Worm (Caenorhabditis elegans): ENCODE data around the gene F40F12.3.
A peak's percentile ranks its signal among the peaks of the same experiment; 100 is the strongest.

The F40F12.3 gene

DNA sequence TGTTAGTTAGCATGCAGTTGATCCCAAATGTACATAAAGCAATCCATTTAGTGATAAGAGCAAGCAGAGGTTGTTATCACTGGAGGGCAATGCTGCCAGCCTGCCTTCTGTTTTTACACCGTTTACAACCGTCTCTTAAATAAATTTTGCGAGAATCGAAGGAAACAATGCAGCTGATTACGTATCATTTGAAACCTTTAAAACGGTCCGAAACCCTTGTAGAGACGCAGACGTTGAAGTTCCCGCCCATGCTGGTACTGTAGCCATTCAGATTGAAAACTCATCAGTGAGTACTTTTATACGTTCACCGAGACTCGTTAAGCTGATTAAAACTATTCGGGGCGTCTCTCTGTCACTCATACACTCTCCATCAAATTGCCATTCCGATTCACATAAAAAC is 9.7 kb upstream of the F40F12.3 start (continued):
- TF ChIP-seq Y75B8A.6 (GFP tag; IDR thresholded peaks at IDR 0.05) (no peak), F26F4.8 (GFP tag; conservative IDR thresholded peaks at IDR 0.05) (no peak), nhr-28 (tag; optimal IDR thresholded peaks at IDR 0.05) (peak; percentile 63), set-16 (GFP tag; IDR thresholded peaks at IDR 0.05) (no peak), F37D6.2 (tag; optimal IDR thresholded peaks at IDR 0.05) (no peak), ceh-32 (tag; optimal IDR thresholded peaks at IDR 0.05; ENCODE audit: poor library complexity) (no peak), nhr-25 (tag; optimal IDR thresholded peaks at IDR 0.05; ENCODE audit: borderline replicate concordance, insufficient read depth) (no peak), ZK337.2 (GFP tag; IDR thresholded peaks at IDR 0.05) (no peak), hlh-30 (tag; optimal IDR thresholded peaks at IDR 0.05; ENCODE audit: insufficient read depth) (peak; percentile 35), Y48G9A.11 (GFP tag; IDR thresholded peaks at IDR 0.05) (no peak), attf-4 (tag; optimal IDR thresholded peaks at IDR 0.05) (no peak), aly-2 (tag; optimal IDR thresholded peaks at IDR 0.05) (no peak), madf-5 (GFP tag; IDR thresholded peaks at IDR 0.05) (no peak), nhr-41 (GFP tag; IDR thresholded peaks at IDR 0.05) (0 out of 2 replicates have a peak, but pooled peaks have one; percentile 9), ceh-82 (tag; optimal IDR thresholded peaks at IDR 0.05) (no peak), unc-39 (tag; optimal IDR thresholded peaks at IDR 0.05) (no peak), mxl-2 (GFP tag; conservative IDR thresholded peaks at IDR 0.05) (no peak), nhr-6 (tag; optimal IDR thresholded peaks at IDR 0.05) (no peak), fkh-10 (GFP tag; optimal IDR thresholded peaks at IDR 0.05) (no peak), F10B5.3 (tag; optimal IDR thresholded peaks at IDR 0.05) (no peak), rbr-2 (tag; optimal IDR thresholded peaks at IDR 0.05) (no peak), ceh-44 (GFP tag; IDR thresholded peaks at IDR 0.05) (no peak), zag-1 (tag; optimal IDR thresholded peaks at IDR 0.05) (no peak), madf-9 (GFP tag; conservative IDR thresholded peaks at IDR 0.05) (no peak), sdz-12 (GFP tag; optimal IDR thresholded peaks at IDR 0.05) (no peak), lin-29 (GFP tag; IDR thresholded peaks at IDR 0.05) (no peak), lir-3 (tag; optimal IDR thresholded peaks at IDR 0.05) (no peak), mdt-29 (GFP tag; IDR thresholded peaks at IDR 0.05) (no peak), unc-62 (GFP tag; optimal IDR thresholded peaks at IDR 0.05 in 1 of 2) (peak in 1 of 2 experiments; percentile 58), unc-62 (tag; optimal IDR thresholded peaks at IDR 0.05) (no peak), lin-38 (GFP tag; IDR thresholded peaks at IDR 0.05) (peak; percentile 13; the same call in 1 of the 2 replicates), dmd-9 (GFP tag; IDR thresholded peaks at IDR 0.05) (no peak), arid-1 (GFP tag; conservative IDR thresholded peaks at IDR 0.05) (no peak), nhr-76 (tag; optimal IDR thresholded peaks at IDR 0.05) (no peak), mxl-3 (GFP tag; optimal IDR thresholded peaks at IDR 0.05) (peak; percentile 11), gei-8 (GFP tag; optimal IDR thresholded peaks at IDR 0.05) (no peak), pha-4 (GFP tag; IDR thresholded peaks at IDR 0.05) (no peak), pha-4 (tag; optimal IDR thresholded peaks at IDR 0.05) (no peak), nhr-102 (tag; optimal IDR thresholded peaks at IDR 0.05) (peak; percentile 57), mdl-1 (tag; optimal IDR thresholded peaks at IDR 0.05) (no peak), daf-19 (GFP tag; conservative IDR thresholded peaks at IDR 0.05) (no peak), skn-1 (tag; optimal IDR thresholded peaks at IDR 0.05) (no peak), dmd-6 (GFP tag; IDR thresholded peaks at IDR 0.05) (peak; percentile 67; the same call in 1 of the 2 replicates), tra-1 (GFP tag; IDR thresholded peaks at IDR 0.05) (0 out of 2 replicates have a peak, but pooled peaks have one; percentile 70), vab-7 (GFP tag; IDR thresholded peaks at IDR 0.05) (no peak), snpc-1.2 (GFP tag; IDR thresholded peaks at IDR 0.05) (no peak), hlh-11 (tag; optimal IDR thresholded peaks at IDR 0.05) (peak; percentile 85), ama-1 (optimal IDR thresholded peaks at IDR 0.05) (no peak), pqm-1 (tag; optimal IDR thresholded peaks at IDR 0.05) (peak; percentile 95), D1046.2 (GFP tag; IDR thresholded peaks at IDR 0.05) (no peak), egl-43 (GFP tag; IDR thresholded peaks at IDR 0.05) (no peak), R02D3.7 (tag; optimal IDR thresholded peaks at IDR 0.05) (no peak), aha-1 (tag) (no peak)
